Worm (Caenorhabditis elegans) whole organism, L1 larva: ENCODE data around the gene C49H3.6.

Source experiments
- ceh-63 ChIP-seq: fragments of 200-800 bp; sonication (Bioruptor generic); optimal IDR thresholded peaks from 2 replicates; lab custom pipeline; 2018; ENCODE audit warnings: mild to moderate bottlenecking, missing genetic modification characterization, missing compliant biosample characterization
- ceh-8 ChIP-seq: fragments of 200-800 bp; sonication (Bioruptor generic); optimal IDR thresholded peaks from 2 replicates; lab custom pipeline; 2018; ENCODE audit warnings: mild to moderate bottlenecking, missing genetic modification characterization, moderate library complexity, missing compliant biosample characterization
- ceh-82 ChIP-seq, 3 experiments: fragments of 150-350 bp in 1 of 3; sonication (generic microtip) in 2 of 3; optimal IDR thresholded peaks; 2 replicates each; lab custom pipeline; 2014 to 2017; ENCODE audit warnings: missing biosample characterization in 3 of 3, missing genetic modification characterization in 3 of 3
- dpl-1 ChIP-seq, 3 experiments: fragments of 150-350 bp in 2 of 3; sonication (generic microtip) in 1 of 3; optimal IDR thresholded peaks; 2 replicates each; lab custom pipeline; 2014 to 2017; ENCODE audit warnings: missing biosample characterization in 3 of 3, missing genetic modification characterization in 3 of 3, missing genetic modification reagents in 3 of 3
- efl-1 ChIP-seq, 4 experiments: fragments of 150-350 bp; optimal IDR thresholded peaks in 3 of 4; peaks in 1 of 4; 1 replicate in 1 of 4; 2 replicates in 3 of 4; lab custom pipeline; 2014; ENCODE audit warnings: missing biosample characterization in 2 of 4, missing genetic modification characterization in 2 of 4, missing genetic modification reagents in 2 of 4
- efl-3 ChIP-seq: fragments of 200-800 bp; sonication (Bioruptor generic); optimal IDR thresholded peaks from 2 replicates; lab custom pipeline; 2018; ENCODE audit warnings: mild to moderate bottlenecking, missing genetic modification characterization, missing compliant biosample characterization
- elt-2 ChIP-seq: sonication (generic microtip); optimal IDR thresholded peaks from 2 replicates; lab custom pipeline; 2016; ENCODE audit warnings: missing genetic modification characterization, mild to moderate bottlenecking, inconsistent platforms, missing compliant biosample characterization, missing genetic modification reagents
- ets-5 ChIP-seq: fragments of 200-800 bp; sonication (Bioruptor generic); IDR thresholded peaks from 2 replicates; pipeline ENCODE4 v1.3.6; 2022; ENCODE audit warnings: missing genetic modification characterization, missing compliant biosample characterization
- fkh-4 ChIP-seq: sonication (generic microtip); optimal IDR thresholded peaks from 2 replicates; lab custom pipeline; 2016; ENCODE audit warnings: missing compliant biosample characterization, missing genetic modification characterization, borderline replicate concordance
- fkh-8 ChIP-seq: sonication (generic microtip); optimal IDR thresholded peaks from 2 replicates; lab custom pipeline; 2016; ENCODE audit warnings: mild to moderate bottlenecking, missing genetic modification characterization, missing compliant biosample characterization
- hlh-17 ChIP-seq: fragments of 200-800 bp; sonication (Bioruptor generic); optimal IDR thresholded peaks from 2 replicates; lab custom pipeline; 2018; ENCODE audit warnings: missing genetic modification characterization, mild to moderate bottlenecking, missing compliant biosample characterization, moderate library complexity, borderline replicate concordance
- hlh-4 ChIP-seq: sonication (generic microtip); optimal IDR thresholded peaks from 2 replicates; lab custom pipeline; 2016; ENCODE audit warnings: mild to moderate bottlenecking, missing genetic modification characterization, missing compliant biosample characterization
- lin-14 ChIP-seq: fragments of 200-800 bp; sonication (Bioruptor generic); optimal IDR thresholded peaks from 2 replicates; lab custom pipeline; 2018; ENCODE audit warnings: mild to moderate bottlenecking, missing genetic modification characterization, moderate library complexity, missing compliant biosample characterization
- lin-15B ChIP-seq: fragments of 150-350 bp; sonication (generic microtip); optimal IDR thresholded peaks from 3 replicates; lab custom pipeline; 2014; ENCODE audit warnings: missing biosample characterization, missing genetic modification characterization
- mef-2 ChIP-seq: fragments of 150-350 bp; optimal IDR thresholded peaks from 2 replicates; lab custom pipeline; 2014; ENCODE audit warnings: missing biosample characterization, missing genetic modification characterization
- nhr-20 ChIP-seq: sonication (generic microtip); optimal IDR thresholded peaks from 2 replicates; lab custom pipeline; 2016; ENCODE audit warnings: mild to moderate bottlenecking, missing genetic modification characterization, missing compliant biosample characterization
- nhr-28 ChIP-seq: fragments of 150-350 bp; optimal IDR thresholded peaks from 2 replicates; lab custom pipeline; 2014; ENCODE audit warnings: missing biosample characterization, missing genetic modification characterization
- nhr-85 ChIP-seq: sonication (generic microtip); peaks from one replicate; lab custom pipeline; 2016; ENCODE audit warnings: missing genetic modification characterization, inconsistent platforms, missing compliant biosample characterization
- pax-3 ChIP-seq: fragments of 200-800 bp; sonication (Bioruptor generic); optimal IDR thresholded peaks from 2 replicates; lab custom pipeline; 2018; ENCODE audit warnings: mild to moderate bottlenecking, missing genetic modification characterization, moderate library complexity, missing compliant biosample characterization
- skn-1 ChIP-seq: fragments of 150-350 bp; optimal IDR thresholded peaks from 2 replicates; lab custom pipeline; 2014; ENCODE audit warnings: missing biosample characterization, missing genetic modification characterization
- sox-4 ChIP-seq: sonication (generic microtip); optimal IDR thresholded peaks from 2 replicates; lab custom pipeline; 2016; ENCODE audit warnings: missing genetic modification characterization, missing compliant biosample characterization
- sptf-1 ChIP-seq: fragments of 150-350 bp; optimal IDR thresholded peaks from 2 replicates; lab custom pipeline; 2014; ENCODE audit warnings: missing biosample characterization, missing genetic modification characterization
- sup-37 ChIP-seq: fragments of 200-800 bp; sonication (Bioruptor generic); optimal IDR thresholded peaks from 2 replicates; lab custom pipeline; 2018; ENCODE audit warnings: mild to moderate bottlenecking, missing genetic modification characterization, missing compliant biosample characterization
- tlp-1 ChIP-seq: fragments of 150-350 bp; optimal IDR thresholded peaks from 2 replicates; lab custom pipeline; 2014; ENCODE audit warnings: missing biosample characterization, missing genetic modification characterization
- unc-130 ChIP-seq: fragments of 150-350 bp; optimal IDR thresholded peaks from 2 replicates; lab custom pipeline; 2017; ENCODE audit warnings: missing biosample characterization, missing genetic modification characterization, inconsistent platforms
- unc-86 ChIP-seq: sonication (generic microtip); optimal IDR thresholded peaks from 2 replicates; lab custom pipeline; 2016; ENCODE audit warnings: missing genetic modification characterization, missing compliant biosample characterization
- unc-98 ChIP-seq: fragments of 200-800 bp; sonication (Bioruptor generic); IDR thresholded peaks from 2 replicates; pipeline ENCODE4 v1.3.6; 2022; ENCODE audit warnings: missing genetic modification characterization, missing compliant biosample characterization
- xbp-1 ChIP-seq: sonication (generic microtip); optimal IDR thresholded peaks from 2 replicates; lab custom pipeline; 2016; ENCODE audit warnings: missing genetic modification characterization, missing compliant biosample characterization
- zag-1 ChIP-seq: fragments of 150-350 bp; optimal IDR thresholded peaks from 2 replicates; lab custom pipeline; 2014; ENCODE audit warnings: missing biosample characterization, missing genetic modification characterization
- zip-4 ChIP-seq: fragments of 200-800 bp; sonication (Bioruptor generic); optimal IDR thresholded peaks from 2 replicates; lab custom pipeline; 2018; ENCODE audit warnings: mild to moderate bottlenecking, missing genetic modification characterization, moderate library complexity, missing compliant biosample characterization

Gene C49H3.6

DNA sequence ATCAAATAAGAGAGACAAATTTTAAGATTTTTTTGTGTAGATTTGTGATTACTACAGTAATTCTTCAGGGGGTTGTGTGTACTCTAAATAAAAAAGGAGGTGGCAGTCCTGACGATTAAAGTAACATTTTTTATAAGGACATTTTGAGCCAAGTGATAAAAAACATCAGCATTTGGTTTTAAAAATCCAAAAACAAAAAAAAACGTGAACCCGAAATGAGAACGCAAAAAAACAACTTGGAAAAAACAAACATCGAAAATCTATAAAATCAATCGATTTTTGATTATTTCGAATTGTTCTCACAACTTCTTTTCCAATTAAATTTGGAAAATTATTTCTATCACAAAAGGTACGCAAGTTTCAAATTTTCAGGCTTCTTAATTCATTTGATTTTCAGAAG is 33.1 kb upstream of the C49H3.6 start, which contains the start of gene T06C10.3:
TSS of gene T06C10.3 (plus strand) at position 301 of the 400 bp plus-strand sequence.
- TF ChIP-seq hlh-4 (tag; lab: Kevin White, UChicago) = no peak
- TF ChIP-seq nhr-85 = peak; percentile 42
- no peak for TF ChIP-seq zip-4 (GFP tag; lab: Kevin White, UChicago)
- no peak for TF ChIP-seq unc-130
- no peak for TF ChIP-seq efl-1 (optimal IDR thresholded peaks at IDR 0.05; lab: Kevin White, UChicago)
- TF ChIP-seq efl-1 (GFP tag; optimal IDR thresholded peaks at IDR 0.05 in 1 of 2; lab: Kevin White, UChicago) = peak in 1 of 2 experiments; percentile 71
- TF ChIP-seq pax-3 (tag; lab: Kevin White, UChicago) = no peak
- TF ChIP-seq unc-86 (tag; lab: Kevin White, UChicago) = no peak

DNA sequence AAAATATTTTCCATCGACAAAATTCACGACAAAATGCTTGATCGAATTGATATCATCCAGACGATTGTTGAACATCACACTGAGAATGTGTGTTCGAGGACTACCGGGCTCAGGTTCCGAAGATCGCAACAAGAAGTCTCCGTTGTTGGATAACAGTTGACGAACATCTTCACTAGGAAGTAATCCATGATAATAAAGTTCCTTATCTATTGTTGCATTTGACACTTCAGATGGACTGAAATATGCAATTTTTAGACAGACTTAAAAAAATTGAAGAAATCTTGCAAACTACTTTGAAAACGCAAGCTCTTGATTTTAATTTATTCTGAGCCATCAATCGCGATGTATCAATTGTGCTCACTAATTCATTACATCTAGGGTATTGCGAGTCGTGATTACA is 26.3 kb upstream of the C49H3.6 start:
- TF ChIP-seq sox-4 (tag; lab: Kevin White, UChicago) (no peak), fkh-8 (tag; lab: Kevin White, UChicago) (no peak), mef-2 (no peak)

DNA sequence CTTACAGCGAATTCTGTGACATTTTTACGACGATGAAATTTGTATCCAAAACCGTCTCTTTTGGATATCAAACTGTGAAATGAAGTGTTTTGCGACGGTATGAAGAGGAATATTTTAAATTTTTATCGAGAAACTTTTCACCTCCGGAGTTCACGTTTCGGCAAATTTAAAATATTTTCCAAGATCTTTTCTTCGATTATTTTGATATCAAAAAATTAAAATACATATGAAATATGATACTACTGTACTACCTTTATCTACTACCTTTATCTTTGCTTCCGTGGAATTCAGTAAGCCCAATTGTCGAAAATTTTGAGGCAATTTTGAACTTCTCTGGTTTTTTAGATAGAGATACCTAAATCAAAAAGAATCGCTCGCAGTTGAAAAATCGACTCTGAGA is 25.8 kb upstream of the C49H3.6 start, which contains the start of gene kin-26:
TSS of gene kin-26 (minus strand) at position 101 of the 400 bp plus-strand sequence.
- TF ChIP-seq efl-1 (optimal IDR thresholded peaks at IDR 0.05; lab: Kevin White, UChicago) = no peak
- TF ChIP-seq efl-1 (GFP tag; optimal IDR thresholded peaks at IDR 0.05 in 1 of 2; lab: Kevin White, UChicago) = peak in 1 of 2 experiments; percentile 4
- TF ChIP-seq sptf-1 = no peak

DNA sequence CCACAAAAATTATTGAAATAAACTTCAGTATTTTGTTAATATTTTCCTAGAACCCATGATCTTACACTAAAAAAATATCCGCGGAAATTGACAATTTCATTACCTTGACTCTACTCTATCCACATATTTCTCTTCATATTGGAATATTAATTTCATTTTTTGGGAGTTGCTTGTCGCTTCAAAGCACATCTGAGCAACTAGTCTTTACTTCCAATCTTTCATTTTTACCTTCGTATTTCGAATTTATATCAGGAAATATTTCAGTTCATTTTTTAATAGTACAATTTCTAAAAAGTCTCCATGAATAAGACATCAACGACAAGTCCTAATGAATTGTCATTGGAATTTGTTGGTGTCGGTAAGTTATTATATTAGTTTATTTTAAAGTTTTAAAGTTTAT is 24.5 kb upstream of the C49H3.6 start, which contains the start of gene srt-73:
TSS of gene srt-73 (plus strand) at position 301 of the 400 bp plus-strand sequence.
- no peak for TF ChIP-seq nhr-28 (tag; lab: Kevin White, UChicago)
- TF ChIP-seq ceh-82 (tag; optimal IDR thresholded peaks at IDR 0.05; lab: Kevin White, UChicago) = no peak
- no peak for TF ChIP-seq unc-98 (GFP tag; lab: Robert Waterston, UW)
- no peak for TF ChIP-seq xbp-1
- no peak for TF ChIP-seq efl-1 (optimal IDR thresholded peaks at IDR 0.05; lab: Kevin White, UChicago)
- peak in 1 of 2 experiments; percentile 63 for TF ChIP-seq efl-1 (GFP tag; optimal IDR thresholded peaks at IDR 0.05 in 1 of 2; lab: Kevin White, UChicago)
- TF ChIP-seq ets-5 (GFP tag; lab: Robert Waterston, UW) = no peak
- no peak for TF ChIP-seq lin-15B (tag; lab: Kevin White, UChicago)
- TF ChIP-seq lin-14 = no peak
- TF ChIP-seq hlh-17 (GFP tag; lab: Kevin White, UChicago) = no peak

DNA sequence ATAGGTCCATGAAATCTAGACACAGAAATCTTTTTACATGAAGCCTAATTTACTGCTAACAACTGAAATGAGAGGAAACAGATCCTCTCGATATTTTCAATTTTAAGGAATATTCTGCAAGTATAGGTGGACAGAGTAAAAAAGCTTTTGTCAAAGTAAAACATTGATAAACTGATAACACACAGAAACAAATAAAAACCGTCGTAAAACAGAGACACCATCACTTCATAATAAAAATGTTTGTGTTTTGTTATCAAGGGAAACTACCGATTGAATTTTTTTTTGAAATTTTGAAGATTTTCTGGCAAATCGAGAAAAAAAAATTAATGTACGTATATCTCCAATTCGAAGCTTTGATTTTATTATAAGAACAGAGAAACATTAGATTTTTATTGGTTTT is 22.4 kb upstream of the C49H3.6 start:
- TF ChIP-seq elt-2 (tag; lab: Kevin White, UChicago) (peak; percentile 53), fkh-4 (tag; lab: Kevin White, UChicago) (no peak), tlp-1 (tag; lab: Kevin White, UChicago) (peak; percentile 54), dpl-1 (GFP tag; optimal IDR thresholded peaks at IDR 0.05; lab: Kevin White, UChicago) (no peak)

DNA sequence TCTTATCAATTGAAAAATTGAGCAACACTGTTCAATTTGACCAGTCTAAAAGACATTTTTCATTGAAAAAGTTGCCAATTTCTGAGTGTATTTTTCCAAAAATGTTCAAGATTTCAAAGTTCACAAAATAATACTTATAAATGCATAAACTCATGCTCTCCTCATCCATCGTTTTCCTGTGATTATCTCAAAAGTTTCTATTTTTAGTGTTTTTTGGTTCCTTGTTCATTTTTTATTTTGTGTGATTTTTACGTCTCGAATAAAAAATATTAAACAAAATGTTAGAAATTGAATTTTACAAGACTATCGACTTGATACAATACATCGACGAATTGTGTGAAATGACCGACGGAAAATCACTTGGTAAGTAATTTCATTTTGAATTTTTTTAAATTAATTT is 21.8 kb upstream of the C49H3.6 start, which contains the start of gene atic-1:
TSS of gene atic-1 (plus strand) at position 301 of the 400 bp plus-strand sequence.
- no peak for TF ChIP-seq ceh-8
- TF ChIP-seq lin-14 = no peak
- TF ChIP-seq tlp-1 (tag; lab: Kevin White, UChicago) = no peak
- TF ChIP-seq nhr-20 (tag; lab: Kevin White, UChicago) = no peak
- no peak for TF ChIP-seq sup-37 (GFP tag; lab: Kevin White, UChicago)
- TF ChIP-seq lin-15B (tag; lab: Kevin White, UChicago) = no peak
- TF ChIP-seq ets-5 (GFP tag; lab: Robert Waterston, UW) = no peak
- no peak for TF ChIP-seq ceh-63
- TF ChIP-seq efl-3 (GFP tag; lab: Kevin White, UChicago) = no peak
- no peak for TF ChIP-seq skn-1
- TF ChIP-seq nhr-28 (tag; lab: Kevin White, UChicago) = no peak
- no peak for TF ChIP-seq zag-1 (tag; lab: Kevin White, UChicago)
